Fruit fly (Drosophila melanogaster) whole organism, embryonic: ENCODE measurements around the gene CtsF.

Source experiments
- Ada2b ChIP-seq: fragments of 200-800 bp; sonication (Bioruptor generic); IDR thresholded peaks from 2 replicates; pipeline ENCODE4 v1.3.6; 2022; ENCODE audit warnings: missing biosample characterization, missing genetic modification characterization
- Atf3 ChIP-seq: fragments of 200-800 bp; sonication (Bioruptor generic); optimal IDR thresholded peaks from 3 replicates; lab custom pipeline; 2016; ENCODE audit warnings: missing biosample characterization, missing genetic modification characterization
- CG10366 ChIP-seq: fragments of 200-800 bp; sonication (Bioruptor generic); IDR thresholded peaks from 2 replicates; pipeline ENCODE4 v1.3.6; 2022; ENCODE audit warnings: missing biosample characterization, missing genetic modification characterization
- CG11085 ChIP-seq: fragments of 200-800 bp; sonication (Bioruptor generic); IDR thresholded peaks from 2 replicates; pipeline ENCODE4 v1.3.6; 2022; ENCODE audit warnings: missing biosample characterization, missing genetic modification characterization
- CG12769 ChIP-seq: fragments of 200-800 bp; sonication (Bioruptor generic); optimal IDR thresholded peaks from 2 replicates; lab custom pipeline; 2019; ENCODE audit warnings: missing biosample characterization, mild to moderate bottlenecking, missing genetic modification characterization, moderate library complexity
- CG17328 ChIP-seq: fragments of 200-800 bp; sonication (Bioruptor generic); IDR thresholded peaks from 2 replicates; pipeline ENCODE4 v1.3.6; 2022; ENCODE audit warnings: missing biosample characterization, missing genetic modification characterization
- CG2889 ChIP-seq: fragments of 200-800 bp; sonication (Bioruptor generic); IDR thresholded peaks from 3 replicates; pipeline ENCODE4 v1.3.6; 2022; ENCODE audit warnings: missing biosample characterization, missing genetic modification characterization
- CG3065 ChIP-seq: fragments of 200-800 bp; sonication (Bioruptor generic); optimal IDR thresholded peaks from 2 replicates; lab custom pipeline; 2016; ENCODE audit warnings: missing biosample characterization, missing genetic modification characterization
- CG31365 ChIP-seq: fragments of 200-800 bp; sonication (Bioruptor generic); optimal IDR thresholded peaks from 2 replicates; lab custom pipeline; 2018; ENCODE audit warnings: missing biosample characterization, mild to moderate bottlenecking, missing genetic modification characterization
- CG32772 ChIP-seq: fragments of 200-800 bp; sonication (Bioruptor generic); IDR thresholded peaks from 2 replicates; pipeline ENCODE4 v1.3.6; 2022; ENCODE audit warnings: missing biosample characterization, missing genetic modification characterization
- CG3281 ChIP-seq: fragments of 200-800 bp; sonication (Bioruptor generic); optimal IDR thresholded peaks from 3 replicates; lab custom pipeline; 2017; ENCODE audit warnings: missing biosample characterization, mild to moderate bottlenecking, missing genetic modification characterization
- CG3847 ChIP-seq: fragments of 200-800 bp; sonication (Bioruptor generic); IDR thresholded peaks from 2 replicates; pipeline ENCODE4 v1.3.6; 2022; ENCODE audit warnings: missing biosample characterization, missing genetic modification characterization
- CG6272 ChIP-seq: fragments of 200-800 bp; sonication (Bioruptor generic); IDR thresholded peaks from 2 replicates; pipeline ENCODE4 v1.3.6; 2022; ENCODE audit warnings: missing biosample characterization, missing genetic modification characterization
- CG7372 ChIP-seq: fragments of 200-800 bp; sonication (Bioruptor generic); IDR thresholded peaks from 2 replicates; pipeline ENCODE4 v1.3.6; 2022; ENCODE audit warnings: missing biosample characterization, missing genetic modification characterization
- CG7963 ChIP-seq: fragments of 200-800 bp; sonication (Bioruptor generic); IDR thresholded peaks from 3 replicates; pipeline ENCODE4 v1.3.6; 2022; ENCODE audit warnings: missing biosample characterization, missing genetic modification characterization; ENCODE audit not compliant: partially characterized antibody
- CG8944 ChIP-seq: fragments of 200-800 bp; sonication (Bioruptor generic); optimal IDR thresholded peaks from 3 replicates; lab custom pipeline; 2016; ENCODE audit warnings: missing biosample characterization, missing genetic modification characterization
- ERR ChIP-seq: fragments of 200-800 bp; sonication (Bioruptor generic); optimal IDR thresholded peaks from 2 replicates; lab custom pipeline; 2016; ENCODE audit warnings: missing biosample characterization, missing genetic modification characterization
- Hr39 ChIP-seq: fragments of >200 bp; optimal IDR thresholded peaks from 2 replicates; lab custom pipeline; 2017
- Hr78 ChIP-seq, 2 experiments: fragments of 200-800 bp in 1 of 2; fragments of >200 bp in 1 of 2; sonication (Bioruptor generic) in 1 of 2; optimal IDR thresholded peaks; 2 replicates each; lab custom pipeline; 2017 to 2019; ENCODE audit warnings: missing biosample characterization in 2 of 2, missing genetic modification characterization in 2 of 2, mild to moderate bottlenecking in 1 of 2, moderate library complexity in 1 of 2
- Myb ChIP-seq: fragments of 200-800 bp; sonication (Bioruptor generic); optimal IDR thresholded peaks from 2 replicates; lab custom pipeline; 2016; ENCODE audit warnings: missing biosample characterization, missing genetic modification characterization
- Rx ChIP-seq: fragments of 200-800 bp; sonication (Bioruptor generic); IDR thresholded peaks from 2 replicates; pipeline ENCODE4 v1.3.6; 2022; ENCODE audit warnings: missing biosample characterization, missing genetic modification characterization
- Sry-β ChIP-seq: fragments of 200-800 bp; sonication (Bioruptor generic); optimal IDR thresholded peaks from 2 replicates; lab custom pipeline; 2018; ENCODE audit warnings: missing biosample characterization, mild to moderate bottlenecking, missing genetic modification characterization, moderate library complexity
- Ssrp ChIP-seq: fragments of 200-800 bp; sonication (Bioruptor generic); optimal IDR thresholded peaks from 2 replicates; lab custom pipeline; 2018; ENCODE audit warnings: missing biosample characterization, mild to moderate bottlenecking, missing genetic modification characterization, moderate library complexity
- Taf1 ChIP-seq: fragments of 200-800 bp; sonication (Bioruptor generic); IDR thresholded peaks from 2 replicates; pipeline ENCODE4 v1.3.6; 2022; ENCODE audit warnings: missing biosample characterization, missing genetic modification characterization
- Trl ChIP-seq, 3 experiments: fragments of >200 bp in 2 of 3; fragments of 200-800 bp in 1 of 3; sonication (Bioruptor generic) in 1 of 3; optimal IDR thresholded peaks; 2 replicates in 1 of 3; 3 replicates in 2 of 3; lab custom pipeline; 2016 to 2017; ENCODE audit warnings: missing biosample characterization in 1 of 3, missing genetic modification characterization in 1 of 3
- YL-1 ChIP-seq: fragments of 200-800 bp; sonication (Bioruptor generic); optimal IDR thresholded peaks from 3 replicates; lab custom pipeline; 2017; ENCODE audit warnings: missing biosample characterization, mild to moderate bottlenecking, missing genetic modification characterization
- ab ChIP-seq: fragments of 200-800 bp; sonication (Bioruptor generic); optimal IDR thresholded peaks from 2 replicates; lab custom pipeline; 2016; ENCODE audit warnings: missing biosample characterization, missing genetic modification characterization
- al ChIP-seq: fragments of 200-800 bp; sonication (Bioruptor generic); IDR thresholded peaks from 2 replicates; pipeline ENCODE4 v1.3.6; 2022; ENCODE audit warnings: missing biosample characterization, missing genetic modification characterization
- cas ChIP-seq: fragments of 200-800 bp; sonication (Bioruptor generic); IDR thresholded peaks from 2 replicates; pipeline ENCODE4 v1.3.6; 2022; ENCODE audit warnings: missing biosample characterization, missing genetic modification characterization
- cato ChIP-seq: fragments of 200-800 bp; sonication (Bioruptor generic); optimal IDR thresholded peaks from 2 replicates; lab custom pipeline; 2016; ENCODE audit warnings: missing biosample characterization, missing genetic modification characterization, borderline replicate concordance
- caup ChIP-seq: fragments of 200-800 bp; sonication (Bioruptor generic); optimal IDR thresholded peaks from 3 replicates; lab custom pipeline; 2017; ENCODE audit warnings: missing biosample characterization, mild to moderate bottlenecking, missing genetic modification characterization, moderate library complexity; ENCODE audit not compliant: severe bottlenecking
- dan ChIP-seq: fragments of 200-800 bp; sonication (Bioruptor generic); IDR thresholded peaks from 2 replicates; pipeline ENCODE4 v1.3.6; 2022; ENCODE audit warnings: missing biosample characterization, missing genetic modification characterization
- fd96Cb ChIP-seq: fragments of 200-800 bp; sonication (Bioruptor generic); optimal IDR thresholded peaks from 2 replicates; lab custom pipeline; 2018; ENCODE audit warnings: missing biosample characterization, mild to moderate bottlenecking, missing genetic modification characterization, moderate library complexity
- ftz-f1 ChIP-seq: fragments of 200-800 bp; sonication (Bioruptor generic); optimal IDR thresholded peaks from 2 replicates; lab custom pipeline; 2016; ENCODE audit warnings: missing biosample characterization, missing genetic modification characterization
- fu2 ChIP-seq: fragments of 200-800 bp; sonication (Bioruptor generic); optimal IDR thresholded peaks from 2 replicates; lab custom pipeline; 2016; ENCODE audit warnings: missing biosample characterization, missing genetic modification characterization
- gro ChIP-seq: fragments of 200-800 bp; sonication (Bioruptor generic); optimal IDR thresholded peaks from 2 replicates; lab custom pipeline; 2016; ENCODE audit warnings: missing biosample characterization, missing genetic modification characterization
- gsb ChIP-seq: fragments of 200-800 bp; sonication (Bioruptor generic); IDR thresholded peaks from 2 replicates; pipeline ENCODE4 v1.3.6; 2022; ENCODE audit warnings: missing biosample characterization, missing genetic modification characterization
- insv ChIP-seq, 2 experiments: fragments of 200-800 bp; sonication (Bioruptor generic); optimal IDR thresholded peaks; 3 replicates each; lab custom pipeline; 2016 to 2018; ENCODE audit warnings: missing biosample characterization in 2 of 2, missing genetic modification characterization in 2 of 2
- psq ChIP-seq: fragments of 200-800 bp; sonication (Bioruptor generic); optimal IDR thresholded peaks from 2 replicates; lab custom pipeline; 2017; ENCODE audit warnings: missing biosample characterization, missing genetic modification characterization
- ranshi ChIP-seq: fragments of 200-800 bp; sonication (Bioruptor generic); IDR thresholded peaks from 2 replicates; pipeline ENCODE4 v1.3.6; 2022; ENCODE audit warnings: missing biosample characterization, missing genetic modification characterization
- sim ChIP-seq: fragments of 200-800 bp; sonication (Bioruptor generic); IDR thresholded peaks from 2 replicates; pipeline ENCODE4 v1.3.6; 2022; ENCODE audit warnings: missing biosample characterization, missing genetic modification characterization
- sna ChIP-seq: fragments of 200-800 bp; sonication (Bioruptor generic); IDR thresholded peaks from 2 replicates; pipeline ENCODE4 v1.3.6; 2022; ENCODE audit warnings: missing biosample characterization, missing genetic modification characterization; ENCODE audit not compliant: partially characterized antibody
- so ChIP-seq: fragments of 200-800 bp; sonication (Bioruptor generic); IDR thresholded peaks from 3 replicates; pipeline ENCODE4 v1.3.6; 2022; ENCODE audit warnings: missing biosample characterization, missing genetic modification characterization
- sob ChIP-seq: fragments of 200-800 bp; sonication (Bioruptor generic); IDR thresholded peaks from 2 replicates; pipeline ENCODE4 v1.3.6; 2022; ENCODE audit warnings: missing biosample characterization, missing genetic modification characterization
- tll ChIP-seq, 2 experiments: fragments of 200-800 bp in 1 of 2; fragments of >200 bp in 1 of 2; sonication (Bioruptor generic) in 1 of 2; optimal IDR thresholded peaks; 2 replicates each; lab custom pipeline; 2017 to 2019; ENCODE audit warnings: missing biosample characterization in 2 of 2, missing genetic modification characterization in 2 of 2, mild to moderate bottlenecking in 1 of 2, moderate library complexity in 1 of 2
- tna ChIP-seq: fragments of 200-800 bp; sonication (Bioruptor generic); IDR thresholded peaks from 2 replicates; pipeline ENCODE4 v1.3.6; 2022; ENCODE audit warnings: missing biosample characterization, missing genetic modification characterization; ENCODE audit not compliant: partially characterized antibody
- toy ChIP-seq: fragments of 200-800 bp; sonication (Bioruptor generic); IDR thresholded peaks from 2 replicates; pipeline ENCODE4 v1.3.6; 2022; ENCODE audit warnings: missing biosample characterization, missing genetic modification characterization
- unc-4 ChIP-seq: fragments of 200-800 bp; sonication (Bioruptor generic); IDR thresholded peaks from 2 replicates; pipeline ENCODE4 v1.3.6; 2022; ENCODE audit warnings: missing biosample characterization, missing genetic modification characterization; ENCODE audit not compliant: partially characterized antibody
- wek ChIP-seq: fragments of 200-800 bp; sonication (Bioruptor generic); optimal IDR thresholded peaks from 3 replicates; lab custom pipeline; 2018; ENCODE audit warnings: missing biosample characterization, mild to moderate bottlenecking, missing genetic modification characterization, moderate library complexity

The CtsF gene

dm6 chr3R:5216308-5216765 lies 35.2 kb downstream of the CtsF start (continued):
- TF ChIP-seq ab (GFP tag; lab: Kevin White, UChicago) (no peak), Myb (no peak), CG6272 (GFP tag; lab: Robert Waterston, UW) (no peak), psq (GFP tag; lab: Kevin White, UChicago) (no peak), CG3281 (GFP tag; lab: Kevin White, UChicago) (no peak), YL-1 (GFP tag; lab: Kevin White, UChicago) (no peak), al (no peak), sna (0 out of 2 replicates have a peak, but pooled peaks have one; percentile 39), CG7372 (no peak), unc-4 (GFP tag; lab: Robert Waterston, UW) (peak; percentile 41; the same call in 1 of the 2 replicates), Atf3 (no peak), CG3847 (GFP tag; lab: Robert Waterston, UW) (no peak), Trl (optimal IDR thresholded peaks at IDR 0.05; lab: Kevin White, UChicago) (peak; percentile 81 to 91), Trl (GFP tag; optimal IDR thresholded peaks at IDR 0.05; lab: Kevin White, UChicago) (no peak), Taf1 (GFP tag; lab: Robert Waterston, UW) (no peak), insv (GFP tag; optimal IDR thresholded peaks at IDR 0.05; lab: Kevin White, UChicago) (no peak), CG8944 (GFP tag; lab: Kevin White, UChicago) (no peak), Ada2b (GFP tag; lab: Robert Waterston, UW) (no peak), tll (GFP tag; optimal IDR thresholded peaks at IDR 0.05; lab: Kevin White, UChicago) (no peak), gsb (GFP tag; lab: Robert Waterston, UW) (no peak), sim (GFP tag; lab: Robert Waterston, UW) (no peak), Rx (GFP tag; lab: Robert Waterston, UW) (no peak), cas (no peak), Hr39 (lab: Kevin White, UChicago) (peak; percentile 3), wek (GFP tag; lab: Kevin White, UChicago) (no peak), tna (GFP tag; lab: Robert Waterston, UW) (no peak), CG3065 (GFP tag; lab: Kevin White, UChicago) (no peak), Ssrp (no peak), fd96Cb (tag; lab: Kevin White, UChicago) (no peak), ranshi (no peak), so (GFP tag; lab: Robert Waterston, UW) (no peak), ERR (GFP tag; lab: Kevin White, UChicago) (no peak), CG7963 (GFP tag; lab: Robert Waterston, UW) (no peak), CG31365 (tag; lab: Kevin White, UChicago) (no peak), cato (no peak), CG10366 (GFP tag; lab: Robert Waterston, UW) (no peak), CG32772 (GFP tag; lab: Robert Waterston, UW) (no peak), CG11085 (GFP tag; lab: Robert Waterston, UW) (no peak), Sry-β (GFP tag; lab: Kevin White, UChicago) (peak; percentile 16), ftz-f1 (GFP tag; lab: Kevin White, UChicago) (no peak), sob (GFP tag; lab: Robert Waterston, UW) (no peak), Hr78 (GFP tag; optimal IDR thresholded peaks at IDR 0.05; lab: Kevin White, UChicago) (no peak), toy (GFP tag; lab: Robert Waterston, UW) (no peak), CG2889 (GFP tag; lab: Robert Waterston, UW) (no peak), fu2 (GFP tag; lab: Kevin White, UChicago) (no peak), gro (GFP tag; lab: Kevin White, UChicago) (no peak), dan (no peak), caup (GFP tag; lab: Kevin White, UChicago) (no peak), CG17328 (no peak), CG12769 (peak; percentile 6)
